Fruit fly (Drosophila melanogaster) whole organism, prepupa: Measurements from ENCODE around the gene CG13003.

Experiments used
- CG1621 ChIP-seq: fragments of 200-800 bp; sonication (Bioruptor generic); optimal IDR thresholded peaks from 3 replicates; lab custom pipeline; 2018; ENCODE audit warnings: missing biosample characterization, mild to moderate bottlenecking, missing genetic modification characterization
- CG7368 ChIP-seq: fragments of 200-800 bp; sonication (Bioruptor generic); optimal IDR thresholded peaks from 3 replicates; lab custom pipeline; 2016; ENCODE audit warnings: missing biosample characterization, missing genetic modification characterization
- OdsH ChIP-seq: fragments of 200-800 bp; sonication (Bioruptor generic); optimal IDR thresholded peaks from 3 replicates; lab custom pipeline; 2016; ENCODE audit warnings: missing biosample characterization, missing genetic modification characterization
- Smox ChIP-seq: fragments of 200-800 bp; sonication (Bioruptor generic); optimal IDR thresholded peaks from 3 replicates; lab custom pipeline; 2016; ENCODE audit warnings: missing biosample characterization, missing genetic modification characterization
- eg ChIP-seq: fragments of 200-800 bp; sonication (Bioruptor generic); IDR thresholded peaks from 3 replicates; pipeline ENCODE4 v1.3.6; 2022; ENCODE audit warnings: missing biosample characterization, missing genetic modification characterization

dm6 chrX:16822080-16822479 lies 54.3 kb downstream of the CG13003 start:
- TF ChIP-seq Smox (GFP tag; lab: Kevin White, UChicago) (peak; percentile 60), OdsH (GFP tag; lab: Kevin White, UChicago) (peak; percentile 81), eg (peak; percentile 93), CG7368 (GFP tag; lab: Kevin White, UChicago) (peak; percentile 49), CG1621 (tag; lab: Kevin White, UChicago) (peak; percentile 64)
